Fruit fly (Drosophila melanogaster) whole organism, embryonic: ENCODE measurements around the gene ghi.

ENCODE experiments used
- CG10267 ChIP-seq: fragments of 200-800 bp; sonication (Bioruptor generic); optimal IDR thresholded peaks from 2 replicates; lab custom pipeline; 2018; ENCODE audit warnings: missing biosample characterization, mild to moderate bottlenecking, missing genetic modification characterization, moderate library complexity
- CG12659 ChIP-seq: fragments of 200-800 bp; sonication (Bioruptor generic); optimal IDR thresholded peaks from 3 replicates; lab custom pipeline; 2017; ENCODE audit warnings: mild to moderate bottlenecking, missing biosample characterization, missing genetic modification reagents, missing genetic modification characterization
- CG12769 ChIP-seq: fragments of 200-800 bp; sonication (Bioruptor generic); optimal IDR thresholded peaks from 2 replicates; lab custom pipeline; 2019; ENCODE audit warnings: missing biosample characterization, mild to moderate bottlenecking, missing genetic modification characterization, moderate library complexity
- CG13123 ChIP-seq: fragments of 200-800 bp; sonication (Bioruptor generic); optimal IDR thresholded peaks from 2 replicates; lab custom pipeline; 2016; ENCODE audit warnings: missing biosample characterization, missing genetic modification characterization
- CG14050 ChIP-seq: fragments of 200-800 bp; sonication (Bioruptor generic); IDR thresholded peaks from 3 replicates; pipeline ENCODE4 v1.3.6; 2022; ENCODE audit warnings: missing biosample characterization, missing genetic modification characterization
- CG14441 ChIP-seq: fragments of 200-800 bp; sonication (Bioruptor generic); IDR thresholded peaks from 2 replicates; pipeline ENCODE4 v1.3.6; 2022; ENCODE audit warnings: missing biosample characterization, missing genetic modification characterization
- CG1602 ChIP-seq: fragments of 200-800 bp; sonication (Bioruptor generic); optimal IDR thresholded peaks from 3 replicates; lab custom pipeline; 2016; ENCODE audit warnings: missing biosample characterization, missing genetic modification characterization
- CG18599 ChIP-seq: fragments of 200-800 bp; sonication (Bioruptor generic); optimal IDR thresholded peaks from 3 replicates; lab custom pipeline; 2017; ENCODE audit warnings: missing biosample characterization, missing genetic modification characterization, mild to moderate bottlenecking, moderate library complexity, missing genetic modification reagents
- CG18764 ChIP-seq: fragments of 200-800 bp; sonication (Bioruptor generic); optimal IDR thresholded peaks from 3 replicates; lab custom pipeline; 2016; ENCODE audit warnings: missing biosample characterization, missing genetic modification characterization
- CG2116 ChIP-seq: fragments of 200-800 bp; sonication (Bioruptor generic); optimal IDR thresholded peaks from 3 replicates; lab custom pipeline; 2018; ENCODE audit warnings: missing biosample characterization, mild to moderate bottlenecking, missing genetic modification characterization
- CG2678 ChIP-seq: fragments of 200-800 bp; sonication (Bioruptor generic); optimal IDR thresholded peaks from 3 replicates; lab custom pipeline; 2019; ENCODE audit warnings: missing biosample characterization, mild to moderate bottlenecking, missing genetic modification characterization, moderate library complexity
- CG31365 ChIP-seq: fragments of 200-800 bp; sonication (Bioruptor generic); optimal IDR thresholded peaks from 2 replicates; lab custom pipeline; 2018; ENCODE audit warnings: missing biosample characterization, mild to moderate bottlenecking, missing genetic modification characterization
- CG3847 ChIP-seq: fragments of 200-800 bp; sonication (Bioruptor generic); IDR thresholded peaks from 2 replicates; pipeline ENCODE4 v1.3.6; 2022; ENCODE audit warnings: missing biosample characterization, missing genetic modification characterization
- CG4617 ChIP-seq: fragments of 200-800 bp; sonication (Bioruptor generic); optimal IDR thresholded peaks from 3 replicates; lab custom pipeline; 2016; ENCODE audit warnings: missing biosample characterization, missing genetic modification characterization, borderline replicate concordance
- CG6272 ChIP-seq: fragments of 200-800 bp; sonication (Bioruptor generic); IDR thresholded peaks from 2 replicates; pipeline ENCODE4 v1.3.6; 2022; ENCODE audit warnings: missing biosample characterization, missing genetic modification characterization
- CG6854 ChIP-seq: fragments of 200-800 bp; sonication (Bioruptor generic); optimal IDR thresholded peaks from 3 replicates; lab custom pipeline; 2017; ENCODE audit warnings: missing biosample characterization, mild to moderate bottlenecking, missing genetic modification characterization
- CG7556 ChIP-seq: fragments of 200-800 bp; sonication (Bioruptor generic); optimal IDR thresholded peaks from 2 replicates; lab custom pipeline; 2017; ENCODE audit warnings: missing biosample characterization, mild to moderate bottlenecking, missing genetic modification characterization
- CG7786 ChIP-seq: fragments of 200-800 bp; sonication (Bioruptor generic); optimal IDR thresholded peaks from 2 replicates; lab custom pipeline; 2016; ENCODE audit warnings: missing biosample characterization, missing genetic modification characterization
- CG7928 ChIP-seq: fragments of 200-800 bp; sonication (Bioruptor generic); optimal IDR thresholded peaks from 2 replicates; lab custom pipeline; 2017; ENCODE audit warnings: missing biosample characterization, mild to moderate bottlenecking, missing genetic modification characterization
- CG8478 ChIP-seq: fragments of >200 bp; optimal IDR thresholded peaks from 2 replicates; lab custom pipeline; 2018
- CG8765 ChIP-seq: fragments of 200-800 bp; sonication (Bioruptor generic); IDR thresholded peaks from 2 replicates; pipeline ENCODE4 v1.3.6; 2022; ENCODE audit warnings: missing biosample characterization, missing genetic modification characterization
- CG9817 ChIP-seq: fragments of 200-800 bp; sonication (Bioruptor generic); optimal IDR thresholded peaks from 2 replicates; lab custom pipeline; 2018; ENCODE audit warnings: missing biosample characterization, mild to moderate bottlenecking, missing genetic modification characterization, moderate library complexity
- Deaf1 ChIP-seq: fragments of 200-800 bp; optimal IDR thresholded peaks from 3 replicates; lab custom pipeline; 2019; ENCODE audit warnings: missing biosample characterization, mild to moderate bottlenecking, missing genetic modification characterization, moderate library complexity
- Elba2 ChIP-seq: fragments of 200-800 bp; sonication (Bioruptor generic); optimal IDR thresholded peaks from 3 replicates; lab custom pipeline; 2016; ENCODE audit warnings: missing biosample characterization, missing genetic modification characterization
- Fer1 ChIP-seq: fragments of 200-800 bp; sonication (Bioruptor generic); optimal IDR thresholded peaks from 2 replicates; lab custom pipeline; 2017; ENCODE audit warnings: missing biosample characterization, mild to moderate bottlenecking, missing genetic modification characterization
- HmgD ChIP-seq: fragments of 200-800 bp; sonication (Bioruptor generic); optimal IDR thresholded peaks from 3 replicates; lab custom pipeline; 2016; ENCODE audit warnings: missing biosample characterization, missing genetic modification characterization
- Hsf ChIP-seq: fragments of 200-800 bp; sonication (Bioruptor generic); optimal IDR thresholded peaks from 3 replicates; lab custom pipeline; 2016; ENCODE audit warnings: missing biosample characterization, missing genetic modification characterization
- NC2α ChIP-seq: fragments of 200-800 bp; sonication (Bioruptor generic); optimal IDR thresholded peaks from 2 replicates; lab custom pipeline; 2016; ENCODE audit warnings: missing biosample characterization, missing genetic modification characterization
- NK7.1 ChIP-seq: fragments of 200-800 bp; sonication (Bioruptor generic); optimal IDR thresholded peaks from 3 replicates; lab custom pipeline; 2016; ENCODE audit warnings: missing biosample characterization, missing genetic modification characterization
- Nf-YB ChIP-seq: fragments of 200-800 bp; sonication (Bioruptor generic); optimal IDR thresholded peaks from 3 replicates; lab custom pipeline; 2019; ENCODE audit warnings: missing biosample characterization, mild to moderate bottlenecking, missing genetic modification characterization, moderate library complexity
- Optix ChIP-seq: fragments of 200-800 bp; sonication (Bioruptor generic); IDR thresholded peaks from 3 replicates; pipeline ENCODE4 v1.3.6; 2022; ENCODE audit warnings: missing biosample characterization, missing genetic modification characterization
- Ptx1 ChIP-seq: fragments of 200-800 bp; sonication (Bioruptor generic); IDR thresholded peaks from 2 replicates; pipeline ENCODE4 v1.3.6; 2022; ENCODE audit warnings: missing biosample characterization, missing genetic modification characterization
- Six4 ChIP-seq: fragments of 200-800 bp; sonication (Bioruptor generic); optimal IDR thresholded peaks from 2 replicates; lab custom pipeline; 2016; ENCODE audit warnings: missing biosample characterization, missing genetic modification characterization
- Sry-β ChIP-seq: fragments of 200-800 bp; sonication (Bioruptor generic); optimal IDR thresholded peaks from 2 replicates; lab custom pipeline; 2018; ENCODE audit warnings: missing biosample characterization, mild to moderate bottlenecking, missing genetic modification characterization, moderate library complexity
- YL-1 ChIP-seq: fragments of 200-800 bp; sonication (Bioruptor generic); optimal IDR thresholded peaks from 3 replicates; lab custom pipeline; 2017; ENCODE audit warnings: missing biosample characterization, mild to moderate bottlenecking, missing genetic modification characterization
- al ChIP-seq: fragments of 200-800 bp; sonication (Bioruptor generic); IDR thresholded peaks from 2 replicates; pipeline ENCODE4 v1.3.6; 2022; ENCODE audit warnings: missing biosample characterization, missing genetic modification characterization
- ash1 ChIP-seq: fragments of 200-800 bp; sonication (Bioruptor generic); optimal IDR thresholded peaks from 2 replicates; lab custom pipeline; 2018; ENCODE audit warnings: missing biosample characterization, mild to moderate bottlenecking, missing genetic modification characterization
- caup ChIP-seq: fragments of 200-800 bp; sonication (Bioruptor generic); optimal IDR thresholded peaks from 3 replicates; lab custom pipeline; 2017; ENCODE audit warnings: missing biosample characterization, mild to moderate bottlenecking, missing genetic modification characterization, moderate library complexity; ENCODE audit not compliant: severe bottlenecking
- ind ChIP-seq: fragments of 200-800 bp; sonication (Bioruptor generic); optimal IDR thresholded peaks from 3 replicates; lab custom pipeline; 2016; ENCODE audit warnings: missing biosample characterization, missing genetic modification characterization
- jing ChIP-seq: fragments of 200-800 bp; sonication (Bioruptor generic); optimal IDR thresholded peaks from 2 replicates; lab custom pipeline; 2018; ENCODE audit warnings: missing biosample characterization, mild to moderate bottlenecking, missing genetic modification characterization
- lbe ChIP-seq: fragments of 200-800 bp; sonication (Bioruptor generic); optimal IDR thresholded peaks from 2 replicates; lab custom pipeline; 2016; ENCODE audit warnings: missing biosample characterization, mild to moderate bottlenecking, missing genetic modification characterization
- lola ChIP-seq, 3 experiments: fragments of >200 bp in 2 of 3; fragments of 200-800 bp in 1 of 3; sonication (Bioruptor generic) in 1 of 3; optimal IDR thresholded peaks; 2 replicates each; lab custom pipeline; 2017 to 2019; ENCODE audit warnings: missing biosample characterization in 3 of 3, missing genetic modification characterization in 3 of 3, mild to moderate bottlenecking in 1 of 3, moderate library complexity in 1 of 3
- nerfin-1 ChIP-seq: fragments of 200-800 bp; sonication (Bioruptor generic); optimal IDR thresholded peaks from 3 replicates; lab custom pipeline; 2019; ENCODE audit warnings: missing biosample characterization, mild to moderate bottlenecking, missing genetic modification characterization, moderate library complexity
- peb ChIP-seq: fragments of 200-800 bp; sonication (Bioruptor generic); IDR thresholded peaks from 2 replicates; pipeline ENCODE4 v1.3.6; 2022; ENCODE audit warnings: missing biosample characterization, missing genetic modification characterization
- pros ChIP-seq: fragments of 200-800 bp; sonication (Bioruptor generic); optimal IDR thresholded peaks from 3 replicates; lab custom pipeline; 2019; ENCODE audit warnings: missing biosample characterization, mild to moderate bottlenecking, missing genetic modification characterization, moderate library complexity
- run ChIP-seq: fragments of 200-800 bp; sonication (Bioruptor generic); optimal IDR thresholded peaks from 3 replicates; lab custom pipeline; 2018; ENCODE audit warnings: missing biosample characterization, mild to moderate bottlenecking, missing genetic modification characterization
- salm ChIP-seq: fragments of 200-800 bp; sonication (Bioruptor generic); optimal IDR thresholded peaks from 2 replicates; lab custom pipeline; 2018; ENCODE audit warnings: missing biosample characterization, mild to moderate bottlenecking, missing genetic modification characterization
- sens-2 ChIP-seq: fragments of 200-800 bp; sonication (Bioruptor generic); IDR thresholded peaks from 2 replicates; pipeline ENCODE4 v1.3.6; 2022; ENCODE audit warnings: missing biosample characterization, missing genetic modification characterization
- vvl ChIP-seq: fragments of 200-800 bp; sonication (Bioruptor generic); IDR thresholded peaks from 2 replicates; pipeline ENCODE4 v1.3.6; 2022; ENCODE audit warnings: missing biosample characterization, missing genetic modification characterization
- wdn ChIP-seq: fragments of 200-800 bp; sonication (Bioruptor generic); IDR thresholded peaks from 2 replicates; pipeline ENCODE4 v1.3.6; 2022; ENCODE audit warnings: missing biosample characterization, missing genetic modification characterization
- yki ChIP-seq: fragments of >200 bp; optimal IDR thresholded peaks from 3 replicates; lab custom pipeline; 2018
- zf30C ChIP-seq: fragments of 200-800 bp; sonication (Bioruptor generic); optimal IDR thresholded peaks from 3 replicates; lab custom pipeline; 2018; ENCODE audit warnings: missing biosample characterization, mild to moderate bottlenecking, missing genetic modification characterization

ghi gene

DNA sequence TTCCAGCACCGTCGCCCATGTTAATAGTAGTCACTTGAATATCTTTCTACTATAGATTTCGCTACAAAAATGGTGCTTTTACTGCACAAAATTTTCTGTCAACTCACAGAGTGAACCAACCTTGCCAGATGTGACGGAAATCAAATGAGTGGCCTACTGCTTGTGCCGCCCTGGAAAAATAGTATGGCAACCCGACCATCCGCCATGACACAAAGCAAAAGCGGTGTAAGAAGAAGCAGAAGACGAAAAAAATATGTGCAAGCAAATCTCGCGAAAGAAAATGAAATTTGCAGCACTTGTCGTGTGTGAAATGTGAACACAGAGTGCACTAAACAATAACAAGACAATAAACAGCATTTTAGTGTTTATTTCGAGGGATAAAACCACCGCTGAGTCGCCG is 25.2 kb downstream of the ghi start, which contains the start of the genes Uch-L5 and Jarid2 (continued):
- TF ChIP-seq CG7556: no peak
- TF ChIP-seq sens-2 (GFP tag; lab: Robert Waterston, UW): no peak
- TF ChIP-seq Fer1 (GFP tag; lab: Kevin White, UChicago): peak; percentile 44
- peak; percentile 27 for TF ChIP-seq nerfin-1 (tag; lab: Kevin White, UChicago)
- TF ChIP-seq CG12769 (tag; lab: Kevin White, UChicago): no peak
- TF ChIP-seq CG9817: peak; percentile 21
- no peak for TF ChIP-seq salm (tag; lab: Kevin White, UChicago)
- TF ChIP-seq CG6854 (GFP tag; lab: Kevin White, UChicago): no peak
- 0 out of 2 replicates have a peak, but pooled peaks have one; percentile 12 for TF ChIP-seq CG14441 (GFP tag; lab: Robert Waterston, UW)
- TF ChIP-seq CG6272 (GFP tag; lab: Robert Waterston, UW): no peak
- TF ChIP-seq Ptx1 (GFP tag; lab: Robert Waterston, UW): 0 out of 2 replicates have a peak, but pooled peaks have one; percentile 23
- TF ChIP-seq CG31365 (tag; lab: Kevin White, UChicago): peak; percentile 11
- TF ChIP-seq CG4617: peak; percentile 97
- no peak for TF ChIP-seq lola (GFP tag; optimal IDR thresholded peaks at IDR 0.05; lab: Kevin White, UChicago)
- TF ChIP-seq CG1602 (GFP tag; lab: Kevin White, UChicago): no peak
- peak; percentile 46 for TF ChIP-seq ash1 (GFP tag; lab: Kevin White, UChicago)
- TF ChIP-seq yki (lab: Kevin White, UChicago): no peak
- TF ChIP-seq CG2116 (GFP tag; lab: Kevin White, UChicago): peak; percentile 63
- TF ChIP-seq CG12659: peak; percentile 91
- TF ChIP-seq peb (GFP tag; lab: Robert Waterston, UW): no peak
- peak; percentile 48 for TF ChIP-seq Nf-YB (GFP tag; lab: Kevin White, UChicago)
- peak; percentile 11 for TF ChIP-seq Elba2
- TF ChIP-seq CG7786 (GFP tag; lab: Kevin White, UChicago): peak; percentile 58
- TF ChIP-seq CG2678 (tag; lab: Kevin White, UChicago): no peak
- peak; percentile 63 for TF ChIP-seq ind
- no peak for TF ChIP-seq CG18599 (GFP tag; lab: Kevin White, UChicago)
- TF ChIP-seq Deaf1 (tag; lab: Kevin White, UChicago): peak; percentile 10
- no peak for TF ChIP-seq zf30C (GFP tag; lab: Kevin White, UChicago)
- TF ChIP-seq CG10267 (tag; lab: Kevin White, UChicago): peak; percentile 71
- TF ChIP-seq CG13123 (GFP tag; lab: Kevin White, UChicago): peak; percentile 41
- TF ChIP-seq YL-1 (GFP tag; lab: Kevin White, UChicago): peak; percentile 98
- TF ChIP-seq caup: peak; percentile 37
- no peak for TF ChIP-seq jing
- TF ChIP-seq CG8478 (lab: Kevin White, UChicago): no peak
- TF ChIP-seq Sry-β: peak; percentile 31
- peak; percentile 43 for TF ChIP-seq Hsf (GFP tag; lab: Kevin White, UChicago)
- TF ChIP-seq CG14050 (GFP tag; lab: Robert Waterston, UW): no peak
- TF ChIP-seq al (GFP tag; lab: Robert Waterston, UW): no peak
- no peak for TF ChIP-seq lbe (GFP tag; lab: Kevin White, UChicago)
- peak; percentile 86 for TF ChIP-seq CG3847 (GFP tag; lab: Robert Waterston, UW)
- TF ChIP-seq pros (GFP tag; lab: Kevin White, UChicago): no peak
- no peak for TF ChIP-seq run
- TF ChIP-seq NK7.1 (GFP tag; lab: Kevin White, UChicago): no peak
- no peak for TF ChIP-seq Six4 (GFP tag; lab: Kevin White, UChicago)
- peak; percentile 80 for TF ChIP-seq HmgD (GFP tag; lab: Kevin White, UChicago)
- TF ChIP-seq CG8765 (GFP tag; lab: Robert Waterston, UW): no peak
- TF ChIP-seq Optix (GFP tag; lab: Robert Waterston, UW): 0 out of 3 replicates have a peak, but pooled peaks have one; percentile 37
- peak; percentile 23 for TF ChIP-seq CG18764 (GFP tag; lab: Kevin White, UChicago)
- TF ChIP-seq vvl (GFP tag; lab: Robert Waterston, UW): peak; percentile 55
- TF ChIP-seq wdn (GFP tag; lab: Robert Waterston, UW): peak; percentile 47; the same call in 1 of the 2 replicates
- no peak for TF ChIP-seq NC2α (GFP tag; lab: Kevin White, UChicago)
- TF ChIP-seq CG7928 (GFP tag; lab: Kevin White, UChicago): peak; percentile 98
